Worm (Caenorhabditis elegans) whole organism, late embryonic: ENCODE measurements around the gene gcy-3.

Source experiments
- C08G9.2 ChIP-seq: sonication (generic microtip); optimal IDR thresholded peaks from 2 replicates; lab custom pipeline; 2016; ENCODE audit warnings: mild to moderate bottlenecking, missing genetic modification characterization, moderate library complexity, missing compliant biosample characterization
- C38D4.7 ChIP-seq: fragments of 200-800 bp; sonication (Bioruptor generic); optimal IDR thresholded peaks from 2 replicates; lab custom pipeline; 2018; ENCODE audit warnings: mild to moderate bottlenecking, missing genetic modification characterization, moderate library complexity, missing compliant biosample characterization
- K09A11.1 ChIP-seq: sonication (generic microtip); optimal IDR thresholded peaks from 2 replicates; lab custom pipeline; 2017; ENCODE audit warnings: antibody characterized with exemption, mild to moderate bottlenecking, missing genetic modification characterization, missing compliant biosample characterization; ENCODE audit not compliant: insufficient read depth
- T23F11.4 ChIP-seq: fragments of 200-800 bp; sonication (Bioruptor generic); optimal IDR thresholded peaks from 2 replicates; lab custom pipeline; 2018; ENCODE audit warnings: mild to moderate bottlenecking, missing genetic modification characterization, missing compliant biosample characterization
- Y22D7AL.16 ChIP-seq: sonication (generic microtip); optimal IDR thresholded peaks from 2 replicates; lab custom pipeline; 2016; ENCODE audit warnings: missing genetic modification characterization, missing compliant biosample characterization
- ahr-1 ChIP-seq: sonication (generic microtip); optimal IDR thresholded peaks from 2 replicates; lab custom pipeline; 2016; ENCODE audit warnings: missing genetic modification characterization, missing compliant biosample characterization
- ama-1 ChIP-seq: fragments of 150-350 bp; optimal IDR thresholded peaks from 2 replicates; lab custom pipeline; 2014
- ceh-14 ChIP-seq: sonication (generic microtip); optimal IDR thresholded peaks from 2 replicates; lab custom pipeline; 2016; ENCODE audit warnings: missing genotype, missing genetic modification characterization, missing compliant biosample characterization
- ceh-18 ChIP-seq: sonication (generic microtip); optimal IDR thresholded peaks from 2 replicates; lab custom pipeline; 2016; ENCODE audit warnings: missing genetic modification characterization, missing compliant biosample characterization
- ceh-19 ChIP-seq: fragments of 200-800 bp; sonication (Bioruptor generic); optimal IDR thresholded peaks from 2 replicates; lab custom pipeline; 2018; ENCODE audit warnings: mild to moderate bottlenecking, missing genetic modification characterization, missing compliant biosample characterization
- ceh-22 ChIP-seq: sonication (generic microtip); optimal IDR thresholded peaks from 2 replicates; lab custom pipeline; 2017; ENCODE audit warnings: missing biosample characterization, missing genetic modification characterization
- ceh-24 ChIP-seq: sonication (generic microtip); optimal IDR thresholded peaks from 2 replicates; lab custom pipeline; 2016; ENCODE audit warnings: mild to moderate bottlenecking, missing genetic modification characterization, missing compliant biosample characterization
- ceh-30 ChIP-seq: fragments of 150-350 bp; optimal IDR thresholded peaks from 2 replicates; lab custom pipeline; 2014; ENCODE audit warnings: missing biosample characterization, missing genetic modification characterization
- ceh-31 ChIP-seq: sonication (generic microtip); optimal IDR thresholded peaks from 2 replicates; lab custom pipeline; 2016; ENCODE audit warnings: missing genetic modification characterization, missing compliant biosample characterization
- ceh-34 ChIP-seq: sonication (generic microtip); optimal IDR thresholded peaks from 2 replicates; lab custom pipeline; 2016; ENCODE audit warnings: mild to moderate bottlenecking, missing genetic modification characterization, missing compliant biosample characterization
- ceh-45 ChIP-seq: fragments of 200-800 bp; sonication (Bioruptor generic); IDR thresholded peaks from 2 replicates; pipeline ENCODE4 v1.3.6; 2022; ENCODE audit warnings: missing genetic modification reagents, missing genetic modification characterization, missing compliant biosample characterization
- ceh-48 ChIP-seq: sonication (generic microtip); optimal IDR thresholded peaks from 2 replicates; lab custom pipeline; 2016; ENCODE audit warnings: missing genetic modification characterization, inconsistent platforms, missing compliant biosample characterization
- ceh-6 ChIP-seq: fragments of 200-800 bp; sonication (Bioruptor generic); optimal IDR thresholded peaks from 2 replicates; lab custom pipeline; 2018; ENCODE audit warnings: mild to moderate bottlenecking, missing genetic modification characterization, missing compliant biosample characterization
- ceh-9 ChIP-seq: sonication (generic microtip); optimal IDR thresholded peaks from 2 replicates; lab custom pipeline; 2016; ENCODE audit warnings: mild to moderate bottlenecking, missing genetic modification characterization, inconsistent platforms, missing compliant biosample characterization
- che-1 ChIP-seq: sonication (generic microtip); optimal IDR thresholded peaks from 2 replicates; lab custom pipeline; 2016; ENCODE audit warnings: mild to moderate bottlenecking, missing genetic modification characterization, missing compliant biosample characterization
- dve-1 ChIP-seq: sonication (generic microtip); optimal IDR thresholded peaks from 2 replicates; lab custom pipeline; 2017; ENCODE audit warnings: antibody characterized with exemption, mild to moderate bottlenecking, missing genetic modification characterization, missing compliant biosample characterization
- elt-4 ChIP-seq: sonication (generic microtip); optimal IDR thresholded peaks from 2 replicates; lab custom pipeline; 2016; ENCODE audit warnings: missing genetic modification characterization, missing compliant biosample characterization
- ets-4 ChIP-seq: sonication (generic microtip); optimal IDR thresholded peaks from 2 replicates; lab custom pipeline; 2016; ENCODE audit warnings: missing genetic modification characterization, missing compliant biosample characterization
- eyg-1 ChIP-seq: sonication (generic microtip); optimal IDR thresholded peaks from 2 replicates; lab custom pipeline; 2016; ENCODE audit warnings: missing genotype, missing genetic modification characterization, missing compliant biosample characterization
- fax-1 ChIP-seq: sonication (generic microtip); optimal IDR thresholded peaks from 2 replicates; lab custom pipeline; 2016; ENCODE audit warnings: missing genotype, missing genetic modification characterization, missing compliant biosample characterization
- hlh-30 ChIP-seq: sonication (generic microtip); optimal IDR thresholded peaks from 2 replicates; lab custom pipeline; 2017; ENCODE audit warnings: antibody characterized with exemption, missing genetic modification characterization, missing compliant biosample characterization; ENCODE audit not compliant: insufficient read depth
- hlh-6 ChIP-seq: sonication (generic microtip); optimal IDR thresholded peaks from 2 replicates; lab custom pipeline; 2016; ENCODE audit warnings: missing genotype, missing genetic modification characterization, missing compliant biosample characterization
- lim-6 ChIP-seq: sonication (generic microtip); optimal IDR thresholded peaks from 2 replicates; lab custom pipeline; 2016; ENCODE audit warnings: missing genetic modification characterization, missing compliant biosample characterization
- lin-11 ChIP-seq: fragments of 200-800 bp; sonication (Bioruptor generic); optimal IDR thresholded peaks from 2 replicates; lab custom pipeline; 2018; ENCODE audit warnings: mild to moderate bottlenecking, missing genetic modification characterization, missing compliant biosample characterization
- madf-2 ChIP-seq: sonication (generic microtip); optimal IDR thresholded peaks from 2 replicates; lab custom pipeline; 2017; ENCODE audit warnings: missing genetic modification characterization, missing compliant biosample characterization
- nfya-1 ChIP-seq: sonication (generic microtip); optimal IDR thresholded peaks from 2 replicates; lab custom pipeline; 2017; ENCODE audit warnings: missing genetic modification characterization, mild to moderate bottlenecking, missing compliant biosample characterization, antibody characterized with exemption, moderate library complexity
- nhr-11 ChIP-seq: fragments of 150-350 bp; optimal IDR thresholded peaks from 2 replicates; lab custom pipeline; 2014; ENCODE audit warnings: missing biosample characterization, missing genetic modification characterization
- pat-9 ChIP-seq: fragments of 200-800 bp; sonication (Bioruptor generic); optimal IDR thresholded peaks from 2 replicates; lab custom pipeline; 2018; ENCODE audit warnings: mild to moderate bottlenecking, missing genetic modification characterization, moderate library complexity, missing compliant biosample characterization
- pax-1 ChIP-seq: fragments of 150-350 bp; optimal IDR thresholded peaks from 2 replicates; lab custom pipeline; 2014; ENCODE audit warnings: missing biosample characterization, missing genetic modification characterization
- pha-2 ChIP-seq: sonication (generic microtip); optimal IDR thresholded peaks from 2 replicates; lab custom pipeline; 2017; ENCODE audit warnings: mild to moderate bottlenecking, missing genetic modification characterization, missing compliant biosample characterization
- pha-4 ChIP-seq: fragments of 150-350 bp; optimal IDR thresholded peaks from 2 replicates; lab custom pipeline; 2018; ENCODE audit warnings: missing biosample characterization, missing genetic modification reagents, missing genetic modification characterization
- pqm-1 ChIP-seq: sonication (generic microtip); optimal IDR thresholded peaks from 2 replicates; lab custom pipeline; 2016; ENCODE audit warnings: missing genetic modification characterization, missing compliant biosample characterization
- pros-1 ChIP-seq: fragments of 150-350 bp; optimal IDR thresholded peaks from 2 replicates; lab custom pipeline; 2014; ENCODE audit warnings: missing biosample characterization, missing genetic modification reagents, missing genetic modification characterization
- sdc-2 ChIP-seq: sonication (generic microtip); optimal IDR thresholded peaks from 2 replicates; lab custom pipeline; 2016; ENCODE audit warnings: missing genotype, missing genetic modification characterization, missing compliant biosample characterization
- sox-2 ChIP-seq: fragments of 200-800 bp; sonication (Bioruptor generic); IDR thresholded peaks from 2 replicates; pipeline ENCODE4 v1.3.6; 2022; ENCODE audit warnings: missing genetic modification reagents, missing genetic modification characterization, missing compliant biosample characterization
- sox-4 ChIP-seq: sonication (generic microtip); optimal IDR thresholded peaks from 2 replicates; lab custom pipeline; 2017; ENCODE audit warnings: mild to moderate bottlenecking, missing genetic modification characterization, inconsistent platforms, missing compliant biosample characterization
- syd-9 ChIP-seq: sonication (generic microtip); optimal IDR thresholded peaks from 2 replicates; lab custom pipeline; 2016; ENCODE audit warnings: mild to moderate bottlenecking, missing genetic modification characterization, moderate library complexity, missing compliant biosample characterization
- unc-3 ChIP-seq, 2 experiments: fragments of 200-800 bp in 1 of 2; sonication (Bioruptor generic) in 1 of 2; sonication (generic microtip) in 1 of 2; conservative IDR thresholded peaks in 1 of 2; optimal IDR thresholded peaks in 1 of 2; 2 replicates each; pipeline versions ENCODE4 v1.3.6 to Lab custom; 2016 to 2022; ENCODE audit warnings: missing compliant biosample characterization in 2 of 2, missing genetic modification characterization in 2 of 2, missing genetic modification reagents in 1 of 2
- unc-86 ChIP-seq: sonication (generic microtip); optimal IDR thresholded peaks from 2 replicates; lab custom pipeline; 2016; ENCODE audit warnings: missing genetic modification characterization, missing compliant biosample characterization

gcy-3 gene

DNA sequence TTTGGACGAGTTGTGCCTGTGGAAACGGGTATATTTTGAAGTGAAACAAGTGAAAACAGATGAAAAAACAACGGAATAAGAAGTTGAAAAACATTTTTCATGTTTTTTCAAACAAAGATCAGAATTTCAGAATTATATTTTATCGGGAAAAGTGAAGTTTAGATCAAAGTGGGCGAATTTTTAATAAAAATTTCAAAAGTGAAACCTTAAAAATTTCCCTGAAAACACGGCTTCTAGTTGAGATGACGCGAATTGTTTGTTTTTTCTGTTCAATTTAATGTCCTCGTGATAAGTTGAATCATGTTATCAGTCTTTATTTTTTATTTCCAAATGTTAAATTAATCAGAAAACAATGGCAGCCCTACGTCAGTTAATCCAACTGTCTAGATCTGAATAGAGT is at the start of gene gcy-3:
Gene gcy-3 (minus strand): TSS at position 101 of the 400 bp plus-strand sequence.
- no peak for TF ChIP-seq syd-9 (tag; lab: Kevin White, UChicago)
- no peak for TF ChIP-seq T23F11.4 (GFP tag; lab: Kevin White, UChicago)
- TF ChIP-seq nfya-1 (tag; lab: Kevin White, UChicago), result no peak
- no peak for TF ChIP-seq nhr-11 (tag; lab: Kevin White, UChicago)
- no peak for TF ChIP-seq pha-2 (tag; lab: Kevin White, UChicago)
- TF ChIP-seq ama-1 (lab: Kevin White, UChicago), result no peak
- TF ChIP-seq sox-4 (tag; lab: Kevin White, UChicago), result no peak
- TF ChIP-seq sox-2 (GFP tag; lab: Robert Waterston, UW), result no peak

- TF ChIP-seq T23F11.4 (GFP tag; lab: Kevin White, UChicago) (no peak), ahr-1 (tag; lab: Kevin White, UChicago) (no peak), unc-3 (GFP tag; conservative IDR thresholded peaks at IDR 0.05; lab: Robert Waterston, UW) (no peak), unc-3 (tag; optimal IDR thresholded peaks at IDR 0.05; lab: Kevin White, UChicago) (no peak), ceh-24 (tag; lab: Kevin White, UChicago) (no peak), C08G9.2 (tag; lab: Kevin White, UChicago) (no peak), pqm-1 (tag; lab: Kevin White, UChicago) (no peak), ceh-48 (tag; lab: Kevin White, UChicago) (no peak), fax-1 (no peak), ceh-34 (tag; lab: Kevin White, UChicago) (no peak), ceh-30 (no peak), C38D4.7 (GFP tag; lab: Kevin White, UChicago) (no peak), lim-6 (tag; lab: Kevin White, UChicago) (no peak), sdc-2 (tag; lab: Kevin White, UChicago) (no peak), pha-2 (tag; lab: Kevin White, UChicago) (no peak), ama-1 (lab: Kevin White, UChicago) (no peak)
- TF ChIP-seq, all 69 proteins: peak for 0
Measured at ce11 chrII:9556582-9556981, 49.5 kb upstream of the gcy-3 start.

DNA sequence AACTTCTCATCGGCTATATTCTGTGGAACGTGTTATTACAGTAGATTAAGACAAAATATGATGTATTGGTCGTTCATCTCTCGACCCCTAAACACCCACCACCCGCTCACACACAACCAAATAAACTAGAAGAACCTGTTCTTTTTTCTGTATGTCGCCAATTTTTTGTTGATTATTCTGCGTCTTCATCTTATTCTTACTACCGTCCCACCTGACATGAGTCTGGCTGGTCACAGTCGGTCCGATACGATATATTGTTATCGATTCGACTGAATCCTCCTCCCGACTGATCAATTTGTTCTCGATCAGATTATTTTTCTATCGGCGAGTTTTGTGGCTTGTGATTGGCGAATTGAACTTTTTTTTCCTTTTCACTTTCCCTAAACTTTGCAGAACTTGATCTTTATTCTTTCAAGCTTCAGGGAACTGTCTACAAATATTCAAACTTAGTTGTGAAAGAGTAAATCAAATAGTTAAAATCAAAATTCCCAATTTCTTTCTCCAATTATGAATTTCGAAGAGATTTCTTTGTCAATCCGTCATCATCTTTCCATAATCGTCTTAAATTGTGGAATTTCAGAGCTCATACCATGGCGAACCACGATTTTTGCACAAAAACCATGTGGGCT is 48.0 kb upstream of the gcy-3 start, which contains the start of gene F35H8.2:
Gene F35H8.2 (plus strand): TSS at position 579 of the 629 bp plus-strand sequence.
- TF ChIP-seq unc-86 (tag; lab: Kevin White, UChicago) (no peak), fax-1 (no peak), ceh-24 (tag; lab: Kevin White, UChicago) (no peak), dve-1 (tag; lab: Kevin White, UChicago) (no peak), pros-1 (tag; lab: Kevin White, UChicago) (no peak), ceh-22 (tag; lab: Kevin White, UChicago) (no peak), pax-1 (tag; lab: Kevin White, UChicago) (no peak), ceh-30 (no peak), sox-4 (tag; lab: Kevin White, UChicago) (no peak), ceh-6 (GFP tag; lab: Kevin White, UChicago) (no peak), ceh-31 (tag; lab: Kevin White, UChicago) (no peak), ceh-18 (tag; lab: Kevin White, UChicago) (no peak), ceh-9 (tag; lab: Kevin White, UChicago) (no peak), elt-4 (tag; lab: Kevin White, UChicago) (no peak), ceh-48 (tag; lab: Kevin White, UChicago) (no peak), ama-1 (lab: Kevin White, UChicago) (no peak), hlh-30 (no peak), lin-11 (tag; lab: Kevin White, UChicago) (no peak), ceh-14 (tag; lab: Kevin White, UChicago) (no peak)
- TF ChIP-seq, all 69 proteins: peak for 0

DNA sequence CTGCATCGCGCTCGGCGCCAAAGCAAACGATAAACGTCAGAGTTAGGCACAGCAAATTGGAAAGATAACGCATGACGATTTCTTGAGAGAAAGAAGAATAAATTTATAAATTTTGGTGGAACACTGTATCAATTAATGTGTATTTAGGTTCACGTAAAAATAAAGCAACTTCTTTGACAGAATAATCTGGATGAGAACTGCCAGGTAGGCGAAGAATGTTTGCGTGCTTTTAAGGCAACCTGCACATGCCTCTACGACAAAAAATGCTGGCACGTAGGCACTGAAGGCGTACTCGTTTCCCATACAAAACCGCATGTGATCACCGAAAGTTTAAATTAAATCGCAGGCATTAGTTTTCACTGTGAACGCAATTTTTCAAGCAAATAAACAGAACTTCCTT is 46.1 kb upstream of the gcy-3 start, which contains the start of gene F35H8.1:
Gene F35H8.1 (minus strand): TSS at position 101 of the 400 bp plus-strand sequence.
- TF ChIP-seq K09A11.1 (no peak), ceh-14 (tag; lab: Kevin White, UChicago) (no peak), hlh-30 (no peak), ceh-18 (tag; lab: Kevin White, UChicago) (no peak), pax-1 (tag; lab: Kevin White, UChicago) (no peak), madf-2 (tag; lab: Kevin White, UChicago) (no peak), hlh-6 (tag; lab: Kevin White, UChicago) (no peak), eyg-1 (tag; lab: Kevin White, UChicago) (no peak), pha-4 (tag; lab: Kevin White, UChicago) (no peak), pat-9 (no peak), sox-4 (tag; lab: Kevin White, UChicago) (no peak), che-1 (tag; lab: Kevin White, UChicago) (no peak), ets-4 (tag; lab: Kevin White, UChicago) (no peak), ceh-19 (no peak), ceh-45 (GFP tag; lab: Robert Waterston, UW) (no peak), Y22D7AL.16 (tag; lab: Kevin White, UChicago) (no peak)
